Worm (Caenorhabditis elegans): ENCODE data around the gene K10G6.9.

- TF ChIP-seq skn-1 (tag; optimal IDR thresholded peaks at IDR 0.05) (no peak), lin-13 (GFP tag; optimal IDR thresholded peaks at IDR 0.05) (no peak), pqm-1 (tag; optimal IDR thresholded peaks at IDR 0.05) (no peak), egl-27 (tag; optimal IDR thresholded peaks at IDR 0.05) (no peak), ama-1 (optimal IDR thresholded peaks at IDR 0.05) (no peak), C34B4.2 (tag; optimal IDR thresholded peaks at IDR 0.05) (no peak), unc-62 (GFP tag; optimal IDR thresholded peaks at IDR 0.05) (no peak), ceh-82 (tag; optimal IDR thresholded peaks at IDR 0.05) (no peak), Y116A8C.19 (tag; optimal IDR thresholded peaks at IDR 0.05; ENCODE audit: borderline replicate concordance) (no peak), nhr-90 (tag; optimal IDR thresholded peaks at IDR 0.05; ENCODE audit: poor library complexity) (no peak)
These were observed 5.0 kb upstream of the K10G6.9 start for ce11 chrII:3967061-3967460.

All from whole organism, L1 larva.